Fruit fly (Drosophila melanogaster) Kc167 (cell line): ENCODE data around the gene RacGAP84C.

Experiments used
- Myc ChIP-seq: fragments of >200 bp; optimal IDR thresholded peaks from 2 replicates; lab custom pipeline; 2017; ENCODE audit warnings: missing external identifiers
- Sin3A ChIP-seq: fragments of >200 bp; optimal IDR thresholded peaks from 2 replicates; lab custom pipeline; 2018; ENCODE audit warnings: missing external identifiers
- h ChIP-seq: fragments of >200 bp; optimal IDR thresholded peaks from 3 replicates; lab custom pipeline; 2018; ENCODE audit warnings: missing external identifiers
- insv ChIP-seq: fragments of >200 bp; optimal IDR thresholded peaks from 3 replicates; lab custom pipeline; 2018; ENCODE audit warnings: missing external identifiers
- psq ChIP-seq: fragments of >200 bp; optimal IDR thresholded peaks from 2 replicates; lab custom pipeline; 2017; ENCODE audit warnings: missing external identifiers
- ttk ChIP-seq: sonication (Bioruptor generic); optimal IDR thresholded peaks from 2 replicates; lab custom pipeline; 2017; ENCODE audit warnings: missing external identifiers

- TF ChIP-seq insv (lab: Kevin White, UChicago) (no peak), h (lab: Kevin White, UChicago) (no peak), psq (lab: Kevin White, UChicago) (no peak), Myc (lab: Kevin White, UChicago) (no peak), Sin3A (no peak), ttk (lab: Kevin White, UChicago) (no peak)
Measured at dm6 chr3R:7306539-7307192, 20.9 kb downstream of the RacGAP84C start.
